Worm (Caenorhabditis elegans): Measurements from ENCODE around the gene ser-1.

Gene ser-1

ce11 chrX:16575262-16575661 is 4.3 kb upstream of the ser-1 start:
- TF ChIP-seq snpc-4 (GFP tag; optimal IDR thresholded peaks at IDR 0.05) (peak; percentile 74), snpc-4 (tag; optimal IDR thresholded peaks at IDR 0.05) (peak in 3 of 4 experiments; percentile 48 to 89 (median 83)), snpc-1.1 (tag; optimal IDR thresholded peaks at IDR 0.05; ENCODE audit: insufficient read depth) (peak; percentile 77), hmg-1.2 (GFP tag; IDR thresholded peaks at IDR 0.05) (peak; percentile 32; the same call in 1 of the 2 replicates), nfya-1 (tag; optimal IDR thresholded peaks at IDR 0.05; ENCODE audit: borderline replicate concordance, insufficient read depth) (no peak)

ce11 chrX:16588102-16588501 is 8.6 kb downstream of the ser-1 start:
- TF ChIP-seq hmg-20 (GFP tag; IDR thresholded peaks at IDR 0.05) = no peak

DNA sequence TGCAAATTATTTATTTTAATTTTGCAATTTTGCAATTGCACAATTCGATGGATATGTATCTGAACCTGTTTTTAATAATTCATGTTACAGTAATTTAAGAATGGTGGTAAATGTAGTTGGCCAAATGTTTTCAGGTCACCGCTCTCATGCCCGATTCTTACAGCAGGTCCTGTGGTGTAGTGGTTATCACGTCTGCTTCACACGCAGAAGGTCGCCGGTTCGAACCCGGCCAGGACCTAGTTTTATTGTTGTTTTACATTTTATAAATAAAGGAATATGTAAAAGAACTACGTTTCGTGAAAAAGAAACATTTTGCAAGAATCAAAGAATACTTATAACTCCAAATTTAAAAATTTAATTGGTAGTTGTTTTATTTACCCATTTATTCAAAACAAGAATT is 10.7 kb downstream of the ser-1 start:
- TF ChIP-seq F22D6.2 (tag; optimal IDR thresholded peaks at IDR 0.05) (no peak), C06A6.2 (GFP tag; conservative IDR thresholded peaks at IDR 0.05) (no peak), ZK185.1 (tag; optimal IDR thresholded peaks at IDR 0.05; ENCODE audit: poor library complexity, severe bottlenecking) (peak; percentile 38), cebp-2 (GFP tag; IDR thresholded peaks at IDR 0.05) (0 out of 2 replicates have a peak, but pooled peaks have one; percentile 39), him-1 (tag; optimal IDR thresholded peaks at IDR 0.05) (peak; percentile 58), lsy-27 (tag; optimal IDR thresholded peaks at IDR 0.05; ENCODE audit: borderline replicate concordance, insufficient read depth) (peak; percentile 62), ets-4 (GFP tag; optimal IDR thresholded peaks at IDR 0.05) (no peak), snpc-3.4 (tag; optimal IDR thresholded peaks at IDR 0.05) (peak; percentile 65), B0261.1 (tag; optimal IDR thresholded peaks at IDR 0.05) (peak; percentile 64), rpc-1 (optimal IDR thresholded peaks at IDR 0.05) (peak; percentile 70), rpc-1 (tag; optimal IDR thresholded peaks at IDR 0.05) (peak; percentile 80), snpc-1.1 (tag; optimal IDR thresholded peaks at IDR 0.05; ENCODE audit: insufficient read depth) (peak; percentile 55), madf-6 (GFP tag; IDR thresholded peaks at IDR 0.05) (no peak), nhr-90 (tag; optimal IDR thresholded peaks at IDR 0.05) (peak; percentile 33), B0035.1 (tag; optimal IDR thresholded peaks at IDR 0.05) (no peak), ceh-79 (tag; optimal IDR thresholded peaks at IDR 0.05) (no peak), tbx-9 (tag; optimal IDR thresholded peaks at IDR 0.05; ENCODE audit: borderline replicate concordance) (no peak), mxl-1 (tag; optimal IDR thresholded peaks at IDR 0.05) (peak; percentile 14), attf-6 (GFP tag; IDR thresholded peaks at IDR 0.05) (0 out of 2 replicates have a peak, but pooled peaks have one; percentile 39), dox-1 (GFP tag; IDR thresholded peaks at IDR 0.05) (peak; percentile 23; the same call in 1 of the 2 replicates), pbrm-1 (GFP tag; IDR thresholded peaks at IDR 0.05) (peak; percentile 82), mcd-1 (GFP tag; IDR thresholded peaks at IDR 0.05) (peak; percentile 33; the same call in 1 of the 2 replicates), Y53F4B.3 (GFP tag; IDR thresholded peaks at IDR 0.05) (no peak), snpc-4 (GFP tag; optimal IDR thresholded peaks at IDR 0.05) (peak; percentile 20), snpc-4 (tag; optimal IDR thresholded peaks at IDR 0.05) (peak in 1 of 4 experiments; percentile 69), sptf-2 (GFP tag; optimal IDR thresholded peaks at IDR 0.05) (no peak), K11D2.4 (GFP tag; IDR thresholded peaks at IDR 0.05) (no peak), lin-26 (GFP tag; IDR thresholded peaks at IDR 0.05) (peak; percentile 83), Y56A3A.18 (GFP tag; IDR thresholded peaks at IDR 0.05) (peak; percentile 31; the same call in 1 of the 2 replicates), snpc-1.3 (tag; optimal IDR thresholded peaks at IDR 0.05; ENCODE audit: insufficient read depth) (peak; percentile 47), tbp1 (GFP tag; optimal IDR thresholded peaks at IDR 0.05) (peak; percentile 93), ama-1 (optimal IDR thresholded peaks at IDR 0.05) (no peak), ama-1 (GFP tag; optimal IDR thresholded peaks at IDR 0.05) (peak in 1 of 2 experiments; percentile 27), dpl-1 (GFP tag; optimal IDR thresholded peaks at IDR 0.05) (peak; percentile 0), hmg-1.2 (GFP tag; IDR thresholded peaks at IDR 0.05) (peak; percentile 54), atf-7 (tag; optimal IDR thresholded peaks at IDR 0.05) (no peak), ekl-4 (GFP tag; IDR thresholded peaks at IDR 0.05) (peak; percentile 24; the same call in 1 of the 2 replicates), aptf-3 (GFP tag; IDR thresholded peaks at IDR 0.05) (no peak), ztf-25 (GFP tag; IDR thresholded peaks at IDR 0.05) (peak; percentile 60; the same call in 1 of the 2 replicates), die-1 (tag; optimal IDR thresholded peaks at IDR 0.05) (peak; percentile 60), D2030.7 (GFP tag; IDR thresholded peaks at IDR 0.05) (peak; percentile 69), chd-7 (tag; optimal IDR thresholded peaks at IDR 0.05) (peak; percentile 23)

Data from whole organism, young adult.